Worm (Caenorhabditis elegans): Measurements from ENCODE around the gene C49F5.8.

ce11 chrX:11959838-11960237 lies at the start of gene C49F5.8:
- TF ChIP-seq T26A8.4 (GFP tag; IDR thresholded peaks at IDR 0.05) (no peak), mep-1 (tag; optimal IDR thresholded peaks at IDR 0.05) (no peak), nhr-42 (GFP tag; IDR thresholded peaks at IDR 0.05) (no peak), nhr-111 (GFP tag; optimal IDR thresholded peaks at IDR 0.05) (no peak), aly-2 (tag; optimal IDR thresholded peaks at IDR 0.05) (no peak)

All from whole organism, L4 larva.